Fruit fly (Drosophila melanogaster) whole organism, larva: Measurements from ENCODE around the gene mRpS9.
A peak's percentile ranks its signal among the peaks of the same experiment; 100 is the strongest.

Experiments used
- noc ChIP-seq: fragments of 200-800 bp; sonication (Bioruptor generic); optimal IDR thresholded peaks from 3 replicates; lab custom pipeline; 2019; ENCODE audit warnings: missing biosample characterization, mild to moderate bottlenecking, missing genetic modification characterization, moderate library complexity

mRpS9 gene

dm6 chr3R:7902313-7902872 lies at the start of gene mRpS9:
TSS of gene mRpS9 (minus strand) at chr3R:7902667.
- no peak for TF ChIP-seq noc (tag; lab: Kevin White, UChicago)

dm6 chr3R:7950147-7950546 lies 47.7 kb upstream of the mRpS9 start:
- TF ChIP-seq noc (tag; lab: Kevin White, UChicago): no peak

- TF ChIP-seq noc (tag; lab: Kevin White, UChicago): no peak
Measured at dm6 chr3R:7947349-7947748, 44.9 kb upstream of the mRpS9 start.

- no peak for TF ChIP-seq noc (tag; lab: Kevin White, UChicago)
Measured at dm6 chr3R:7944699-7945349, 42.4 kb upstream of the mRpS9 start.

- TF ChIP-seq noc (tag; lab: Kevin White, UChicago): no peak
Measured at dm6 chr3R:7936786-7937363, 34.4 kb upstream of the mRpS9 start.

- TF ChIP-seq noc (tag; lab: Kevin White, UChicago): no peak
Measured at dm6 chr3R:7926354-7926753, 23.9 kb upstream of the mRpS9 start.

- TF ChIP-seq noc (tag; lab: Kevin White, UChicago): no peak
Measured at dm6 chr3R:7920196-7920595, 17.7 kb upstream of the mRpS9 start, which contains the start of the genes CG10445 and lds. TSS of gene CG10445 (minus strand) at chr3R:7920299. TSS of gene lds (plus strand) at chr3R:7920431.

- no peak for TF ChIP-seq noc (tag; lab: Kevin White, UChicago)
Measured at dm6 chr3R:7913551-7913950, 11.1 kb upstream of the mRpS9 start, which contains the start of gene kipf. TSS of gene kipf (plus strand) at chr3R:7913851.

- TF ChIP-seq noc (tag; lab: Kevin White, UChicago): peak; percentile 47
Measured at dm6 chr3R:7913139-7913538, 10.7 kb upstream of the mRpS9 start, which contains the start of gene Rfk. TSS of gene Rfk (minus strand) at chr3R:7913290.

- no peak for TF ChIP-seq noc (tag; lab: Kevin White, UChicago)
Measured at dm6 chr3R:7911482-7911881, 9.0 kb upstream of the mRpS9 start, which contains the start of gene Prat. TSS of gene Prat (minus strand) at chr3R:7911779.

dm6 chr3R:7907311-7907710 lies 4.8 kb upstream of the mRpS9 start, which contains the start of the genes Taf7 and EMC1:
TSS of gene Taf7 (plus strand) at chr3R:7907333.
TSS of gene EMC1 (minus strand) at chr3R:7907363.
- TF ChIP-seq noc (tag; lab: Kevin White, UChicago): no peak

- no peak for TF ChIP-seq noc (tag; lab: Kevin White, UChicago)
Measured at dm6 chr3R:7899277-7899676, 3.2 kb downstream of the mRpS9 start.

dm6 chr3R:7895457-7895856 lies 7.0 kb downstream of the mRpS9 start:
- TF ChIP-seq noc (tag; lab: Kevin White, UChicago): no peak

- no peak for TF ChIP-seq noc (tag; lab: Kevin White, UChicago)
Measured at dm6 chr3R:7894586-7894985, 7.9 kb downstream of the mRpS9 start.

- peak; percentile 67 for TF ChIP-seq noc (tag; lab: Kevin White, UChicago)
Measured at dm6 chr3R:7892246-7893000, 10.0 kb downstream of the mRpS9 start.

dm6 chr3R:7891031-7891430 lies 11.4 kb downstream of the mRpS9 start, which contains the start of gene wtrw:
TSS of gene wtrw (plus strand) at chr3R:7891331.
- no peak for TF ChIP-seq noc (tag; lab: Kevin White, UChicago)
